Worm (Caenorhabditis elegans) whole organism, mixed stage, embryonic: ENCODE results near the gene C35A5.4.

Source experiments
- elt-1 ChIP-seq: sonication (generic microtip); optimal IDR thresholded peaks from 2 replicates; lab custom pipeline; 2017; ENCODE audit warnings: missing genetic modification characterization, mild to moderate bottlenecking, missing compliant biosample characterization, antibody characterized with exemption, moderate library complexity, borderline replicate concordance; ENCODE audit not compliant: insufficient read depth
- elt-3 ChIP-seq: fragments of 150-350 bp; optimal IDR thresholded peaks from 2 replicates; lab custom pipeline; 2014; ENCODE audit warnings: missing biosample characterization, missing genetic modification characterization
- ham-2 ChIP-seq: fragments of 200-800 bp; sonication (Bioruptor generic); optimal IDR thresholded peaks from 2 replicates; lab custom pipeline; 2018; ENCODE audit warnings: mild to moderate bottlenecking, missing genetic modification characterization, missing compliant biosample characterization
- lin-13 ChIP-seq: fragments of 150-350 bp; optimal IDR thresholded peaks from 2 replicates; lab custom pipeline; 2014; ENCODE audit warnings: missing biosample characterization, missing genetic modification characterization
- lin-32 ChIP-seq: fragments of 200-800 bp; sonication (Bioruptor generic); optimal IDR thresholded peaks from 2 replicates; lab custom pipeline; 2018; ENCODE audit warnings: mild to moderate bottlenecking, missing genetic modification characterization, missing compliant biosample characterization
- nhr-237 ChIP-seq: fragments of 150-350 bp; optimal IDR thresholded peaks from 2 replicates; lab custom pipeline; 2014; ENCODE audit warnings: missing biosample characterization, missing genetic modification characterization
- nhr-28 ChIP-seq: fragments of 150-350 bp; optimal IDR thresholded peaks from 2 replicates; lab custom pipeline; 2014; ENCODE audit warnings: missing biosample characterization, missing genetic modification characterization
- pha-4 ChIP-seq: fragments of 150-350 bp; optimal IDR thresholded peaks from 2 replicates; lab custom pipeline; 2018; ENCODE audit warnings: missing biosample characterization, missing genetic modification reagents, missing genetic modification characterization
- snpc-4 ChIP-seq: fragments of 150-350 bp; optimal IDR thresholded peaks from 2 replicates; lab custom pipeline; 2014; ENCODE audit warnings: missing biosample characterization, missing genetic modification characterization
- unc-62 ChIP-seq: fragments of 150-350 bp; optimal IDR thresholded peaks from 2 replicates; lab custom pipeline; 2014; ENCODE audit warnings: missing biosample characterization, missing genetic modification reagents, missing genetic modification characterization
- ztf-11 ChIP-seq: fragments of 150-350 bp; optimal IDR thresholded peaks from 2 replicates; lab custom pipeline; 2014; ENCODE audit warnings: missing biosample characterization, missing genetic modification characterization

- TF ChIP-seq pha-4 (tag; lab: Kevin White, UChicago), result no peak
- no peak for TF ChIP-seq elt-1 (tag; lab: Kevin White, UChicago)
- no peak for TF ChIP-seq ham-2 (GFP tag; lab: Kevin White, UChicago)
- no peak for TF ChIP-seq nhr-237 (tag; lab: Kevin White, UChicago)
- no peak for TF ChIP-seq ztf-11 (tag; lab: Kevin White, UChicago)
- TF ChIP-seq elt-3 (tag; lab: Kevin White, UChicago), result no peak
- TF ChIP-seq unc-62 (GFP tag; lab: Kevin White, UChicago), result no peak
- no peak for TF ChIP-seq snpc-4 (tag; lab: Kevin White, UChicago)
- TF ChIP-seq lin-32 (GFP tag; lab: Kevin White, UChicago), result no peak
- TF ChIP-seq nhr-28, result no peak
- no peak for TF ChIP-seq lin-13
These were observed 39.4 kb downstream of the C35A5.4 start, which contains the start of gene ppm-1.A for ce11 chrV:10536095-10536691.
